Worm (Caenorhabditis elegans) whole organism, L1 larva: ENCODE data around the gene ZK643.5.

ENCODE experiments used
- ceh-82 ChIP-seq, 3 experiments: fragments of 150-350 bp in 1 of 3; sonication (generic microtip) in 2 of 3; optimal IDR thresholded peaks; 2 replicates each; lab custom pipeline; 2014 to 2017; ENCODE audit warnings: missing biosample characterization in 3 of 3, missing genetic modification characterization in 3 of 3
- dpl-1 ChIP-seq, 3 experiments: fragments of 150-350 bp in 2 of 3; sonication (generic microtip) in 1 of 3; optimal IDR thresholded peaks; 2 replicates each; lab custom pipeline; 2014 to 2017; ENCODE audit warnings: missing biosample characterization in 3 of 3, missing genetic modification characterization in 3 of 3, missing genetic modification reagents in 3 of 3
- fkh-10 ChIP-seq: sonication (generic microtip); optimal IDR thresholded peaks from 2 replicates; lab custom pipeline; 2017; ENCODE audit warnings: missing biosample characterization, missing genetic modification reagents, missing genetic modification characterization
- fos-1 ChIP-seq: fragments of 150-350 bp; optimal IDR thresholded peaks from 2 replicates; lab custom pipeline; 2014; ENCODE audit warnings: missing biosample characterization, missing genetic modification characterization
- lin-13 ChIP-seq: fragments of 150-350 bp; optimal IDR thresholded peaks from 2 replicates; lab custom pipeline; 2014; ENCODE audit warnings: missing biosample characterization, missing genetic modification reagents, missing genetic modification characterization
- lin-15B ChIP-seq: fragments of 150-350 bp; sonication (generic microtip); optimal IDR thresholded peaks from 3 replicates; lab custom pipeline; 2014; ENCODE audit warnings: missing biosample characterization, missing genetic modification characterization
- lir-3 ChIP-seq: sonication (generic microtip); optimal IDR thresholded peaks from 2 replicates; lab custom pipeline; 2016; ENCODE audit warnings: mild to moderate bottlenecking, missing genetic modification characterization, moderate library complexity, missing compliant biosample characterization; ENCODE audit not compliant: poor library complexity
- nhr-76 ChIP-seq: sonication (generic microtip); optimal IDR thresholded peaks from 2 replicates; lab custom pipeline; 2017; ENCODE audit warnings: missing biosample characterization, missing genetic modification characterization
- pag-3 ChIP-seq: sonication (generic microtip); optimal IDR thresholded peaks from 2 replicates; lab custom pipeline; 2017; ENCODE audit warnings: missing genetic modification characterization, mild to moderate bottlenecking, missing compliant biosample characterization, antibody characterized with exemption, borderline replicate concordance; ENCODE audit not compliant: insufficient read depth
- snpc-4 ChIP-seq: fragments of 150-350 bp; optimal IDR thresholded peaks from 2 replicates; lab custom pipeline; 2014; ENCODE audit warnings: missing biosample characterization, missing genetic modification characterization
- tbx-2 ChIP-seq: sonication (generic microtip); optimal IDR thresholded peaks from 2 replicates; lab custom pipeline; 2016; ENCODE audit warnings: missing genetic modification characterization, missing compliant biosample characterization
- unc-62 ChIP-seq: fragments of 150-350 bp; optimal IDR thresholded peaks from 2 replicates; lab custom pipeline; 2014; ENCODE audit warnings: missing biosample characterization, missing genetic modification reagents, missing genetic modification characterization
- zag-1 ChIP-seq: fragments of 150-350 bp; optimal IDR thresholded peaks from 2 replicates; lab custom pipeline; 2014; ENCODE audit warnings: missing biosample characterization, missing genetic modification characterization
- zip-4 ChIP-seq: fragments of 200-800 bp; sonication (Bioruptor generic); optimal IDR thresholded peaks from 2 replicates; lab custom pipeline; 2018; ENCODE audit warnings: mild to moderate bottlenecking, missing genetic modification characterization, moderate library complexity, missing compliant biosample characterization

DNA sequence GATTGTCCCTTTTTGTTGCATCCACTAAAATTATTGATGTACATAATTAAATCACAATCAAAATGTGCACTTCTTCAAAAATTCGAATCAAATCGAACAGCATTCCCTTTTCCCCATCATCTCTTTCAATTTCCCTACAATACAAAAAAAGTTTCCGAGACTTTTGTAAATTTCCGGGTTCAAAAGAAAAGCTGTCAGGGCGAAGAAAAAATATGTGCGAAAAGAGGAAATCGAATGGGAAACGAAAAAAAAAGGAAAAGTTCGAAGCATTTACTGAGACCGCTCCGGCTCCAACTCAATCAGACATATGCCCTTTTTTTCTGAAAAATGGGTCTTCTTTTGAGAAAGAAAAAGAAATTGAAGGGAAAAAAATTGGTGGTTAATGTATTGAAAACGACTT, 6.8 kb downstream of the ZK643.5 start:
- TF ChIP-seq fkh-10 (GFP tag; lab: Kevin White, UChicago) (peak; percentile 51), lin-15B (tag; lab: Kevin White, UChicago) (no peak), zag-1 (tag; lab: Kevin White, UChicago) (no peak), nhr-76 (tag; lab: Kevin White, UChicago) (no peak), zip-4 (GFP tag; lab: Kevin White, UChicago) (no peak), unc-62 (GFP tag; lab: Kevin White, UChicago) (no peak), ceh-82 (tag; optimal IDR thresholded peaks at IDR 0.05; lab: Kevin White, UChicago) (no peak), snpc-4 (tag; lab: Kevin White, UChicago) (no peak), dpl-1 (GFP tag; optimal IDR thresholded peaks at IDR 0.05; lab: Kevin White, UChicago) (no peak), tbx-2 (tag; lab: Kevin White, UChicago) (no peak), pag-3 (no peak), lin-13 (GFP tag; lab: Kevin White, UChicago) (no peak), fos-1 (tag; lab: Kevin White, UChicago) (no peak), lir-3 (no peak)
